Worm (Caenorhabditis elegans): ENCODE results near the gene bre-2.

The bre-2 gene

DNA sequence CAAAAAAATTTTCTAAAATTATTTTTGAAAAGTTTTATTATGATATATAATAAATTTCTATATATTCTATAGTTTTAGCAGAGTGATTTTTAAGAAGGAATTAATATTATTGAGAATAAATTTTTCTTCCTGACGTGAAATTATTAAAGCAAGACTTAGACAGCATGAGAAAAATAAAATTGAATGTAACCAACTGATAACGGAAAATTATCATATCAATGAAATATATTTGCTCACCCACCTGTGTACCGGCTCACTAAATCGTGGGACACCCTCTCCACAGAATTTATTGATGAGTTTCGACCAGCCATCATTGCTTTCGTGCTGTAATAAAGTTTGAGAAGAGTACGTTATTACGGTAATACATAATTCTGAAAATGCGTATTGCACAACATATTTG, at the start of gene bre-2:
TSS of gene bre-2 (minus strand) at position 326 of the 400 bp plus-strand sequence.
- TF ChIP-seq fos-1 (tag; optimal IDR thresholded peaks at IDR 0.05) (peak; percentile 49), nhr-129 (tag; optimal IDR thresholded peaks at IDR 0.05) (no peak), nhr-237 (tag; optimal IDR thresholded peaks at IDR 0.05) (no peak), F13H6.1 (tag; optimal IDR thresholded peaks at IDR 0.05) (no peak), sma-3 (GFP tag; optimal IDR thresholded peaks at IDR 0.05) (no peak), ztf-4 (tag; optimal IDR thresholded peaks at IDR 0.05) (no peak), blmp-1 (tag; optimal IDR thresholded peaks at IDR 0.05; ENCODE audit: insufficient read depth) (no peak), ztf-1 (GFP tag; conservative IDR thresholded peaks at IDR 0.05) (no peak), unc-55 (GFP tag; optimal IDR thresholded peaks at IDR 0.05) (no peak)

DNA sequence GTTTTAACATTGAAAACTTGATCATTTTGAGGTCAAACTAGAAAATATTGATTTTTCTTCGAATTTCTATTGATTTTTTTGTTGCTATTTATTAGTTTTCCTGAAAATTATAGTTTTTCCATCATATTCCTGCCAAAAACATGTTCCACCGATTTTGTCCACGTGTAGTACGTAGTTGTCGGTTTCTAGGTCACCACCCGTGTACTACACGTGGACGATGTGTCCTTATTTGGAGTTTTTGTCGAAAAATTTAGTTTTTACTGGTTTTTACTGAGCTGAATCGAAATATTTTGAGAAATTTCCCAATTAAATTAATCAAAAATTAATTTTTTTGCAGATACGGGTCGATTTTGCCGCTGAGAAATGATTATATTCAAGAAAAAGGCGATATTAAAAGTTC, 48.3 kb upstream of the bre-2 start:
- no peak for TF ChIP-seq nhr-12 (tag; optimal IDR thresholded peaks at IDR 0.05)
- peak; percentile 50 for TF ChIP-seq unc-55 (GFP tag; optimal IDR thresholded peaks at IDR 0.05)
- peak; percentile 32 for TF ChIP-seq lin-13 (GFP tag; optimal IDR thresholded peaks at IDR 0.05)
- peak; percentile 65 for TF ChIP-seq C34F6.9 (tag; optimal IDR thresholded peaks at IDR 0.05)
- TF ChIP-seq gmeb-1 (tag; optimal IDR thresholded peaks at IDR 0.05): peak; percentile 62
- TF ChIP-seq fos-1 (tag; optimal IDR thresholded peaks at IDR 0.05): peak; percentile 12
- TF ChIP-seq ztf-1 (GFP tag; conservative IDR thresholded peaks at IDR 0.05): 0 out of 2 replicates have a peak, but pooled peaks have one; percentile 66
- TF ChIP-seq ZK546.5 (tag; optimal IDR thresholded peaks at IDR 0.05): no peak
- peak; percentile 69 for TF ChIP-seq F13H6.1 (tag; optimal IDR thresholded peaks at IDR 0.05)
- peak; percentile 37 for TF ChIP-seq crh-2 (tag; optimal IDR thresholded peaks at IDR 0.05)
- TF ChIP-seq nhr-11 (tag; optimal IDR thresholded peaks at IDR 0.05): no peak
- TF ChIP-seq nhr-6 (tag; optimal IDR thresholded peaks at IDR 0.05): peak; percentile 59
- peak; percentile 69 to 84 for TF ChIP-seq lsy-2 (tag; optimal IDR thresholded peaks at IDR 0.05)
- peak; percentile 48 for TF ChIP-seq nhr-25 (tag; optimal IDR thresholded peaks at IDR 0.05)
- TF ChIP-seq sma-3 (GFP tag; optimal IDR thresholded peaks at IDR 0.05): peak; percentile 77

DNA sequence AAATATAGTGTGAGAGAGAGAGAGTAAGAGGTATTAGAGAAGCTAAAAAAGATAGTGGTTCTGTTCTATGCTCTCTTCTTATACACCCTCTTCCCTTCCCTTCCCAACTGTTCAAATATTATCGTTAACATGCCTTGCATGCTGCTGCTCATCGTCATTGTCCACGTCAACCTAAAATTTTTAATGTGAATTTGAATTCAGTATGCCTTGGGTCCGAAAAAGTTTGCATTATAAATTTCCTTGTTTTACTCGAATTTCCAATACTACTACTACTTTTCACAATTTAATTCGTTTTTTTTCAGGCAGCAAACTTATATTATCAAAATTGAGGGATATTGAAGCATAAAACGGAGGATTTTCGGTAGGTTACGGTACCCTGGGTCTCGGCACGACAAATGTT, 47.7 kb upstream of the bre-2 start, which contains the start of gene gly-5:
TSS of gene gly-5 (plus strand) at position 301 of the 400 bp plus-strand sequence.
- TF ChIP-seq fos-1 (tag; optimal IDR thresholded peaks at IDR 0.05) (peak; percentile 42), sma-9 (GFP tag; optimal IDR thresholded peaks at IDR 0.05) (peak; percentile 33), sma-9 (tag; optimal IDR thresholded peaks at IDR 0.05) (no peak), F13H6.1 (tag; optimal IDR thresholded peaks at IDR 0.05) (peak; percentile 21), unc-62 (GFP tag; optimal IDR thresholded peaks at IDR 0.05) (no peak), snpc-4 (tag; optimal IDR thresholded peaks at IDR 0.05) (no peak)

DNA sequence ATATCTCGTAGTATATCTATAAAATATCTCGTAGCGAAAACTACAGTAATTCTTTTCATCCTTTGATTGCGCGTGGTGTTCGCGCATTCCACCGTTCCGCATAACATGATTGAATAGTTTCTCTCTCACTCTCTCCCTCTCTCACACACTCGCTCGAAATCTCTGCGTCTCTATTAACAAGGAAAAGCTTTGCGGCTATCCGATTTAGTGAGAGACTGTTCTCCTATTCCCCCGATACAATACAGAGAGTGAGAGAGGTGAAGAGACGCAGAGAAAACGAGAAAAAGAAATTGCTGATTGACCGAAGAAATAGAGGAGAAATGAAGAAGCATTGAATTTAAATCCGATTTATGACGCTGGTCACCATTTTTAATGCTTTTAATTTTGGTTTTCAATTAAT, 42.6 kb upstream of the bre-2 start:
- peak; percentile 34 for TF ChIP-seq sma-3 (GFP tag; optimal IDR thresholded peaks at IDR 0.05)
- TF ChIP-seq crh-2 (tag; optimal IDR thresholded peaks at IDR 0.05): no peak
- peak; percentile 23 for TF ChIP-seq sma-9 (GFP tag; optimal IDR thresholded peaks at IDR 0.05)
- no peak for TF ChIP-seq sma-9 (tag; optimal IDR thresholded peaks at IDR 0.05)
- peak; percentile 88 for TF ChIP-seq sem-4 (tag; optimal IDR thresholded peaks at IDR 0.05)
- TF ChIP-seq dmd-4 (tag; optimal IDR thresholded peaks at IDR 0.05): no peak
- no peak for TF ChIP-seq nhr-6 (tag; optimal IDR thresholded peaks at IDR 0.05)
- TF ChIP-seq fos-1 (tag; optimal IDR thresholded peaks at IDR 0.05): peak; percentile 36
- no peak for TF ChIP-seq ceh-16 (tag; optimal IDR thresholded peaks at IDR 0.05)
- no peak for TF ChIP-seq snpc-4 (tag; optimal IDR thresholded peaks at IDR 0.05)
- TF ChIP-seq nhr-10 (tag; optimal IDR thresholded peaks at IDR 0.05): no peak
- peak in 1 of 2 experiments; percentile 66 for TF ChIP-seq lsy-2 (tag; optimal IDR thresholded peaks at IDR 0.05)
- no peak for TF ChIP-seq nhr-129 (tag; optimal IDR thresholded peaks at IDR 0.05)
- TF ChIP-seq skn-1 (tag; optimal IDR thresholded peaks at IDR 0.05): no peak
- no peak for TF ChIP-seq gmeb-1 (tag; optimal IDR thresholded peaks at IDR 0.05)
- peak; percentile 27 for TF ChIP-seq nhr-21 (tag; optimal IDR thresholded peaks at IDR 0.05)
- peak; percentile 21 for TF ChIP-seq C34F6.9 (tag; optimal IDR thresholded peaks at IDR 0.05)
- no peak for TF ChIP-seq aly-2 (tag; optimal IDR thresholded peaks at IDR 0.05)
- peak; percentile 38 for TF ChIP-seq F13H6.1 (tag; optimal IDR thresholded peaks at IDR 0.05)
- peak; percentile 48 for TF ChIP-seq nhr-25 (tag; optimal IDR thresholded peaks at IDR 0.05)

DNA sequence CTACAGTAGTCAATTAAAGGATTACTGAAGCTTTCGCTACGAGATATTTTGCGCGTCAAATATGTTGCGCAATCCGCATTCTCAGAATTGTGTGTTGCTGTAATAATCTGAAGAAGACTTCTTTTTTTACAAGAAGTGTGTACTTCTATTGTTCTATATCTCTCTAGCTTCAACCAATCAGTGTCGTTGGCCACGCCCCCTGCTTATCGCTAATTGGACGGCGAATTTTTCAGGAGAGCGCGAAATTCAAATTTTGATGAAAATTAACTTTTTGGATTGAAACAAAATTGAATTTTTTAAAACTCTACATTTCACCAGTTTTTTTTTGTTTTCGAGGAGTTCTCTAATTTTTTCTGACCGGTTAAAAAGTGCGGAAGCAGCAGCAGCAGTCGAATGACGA, 37.5 kb upstream of the bre-2 start:
- TF ChIP-seq nhr-6 (tag; optimal IDR thresholded peaks at IDR 0.05) (no peak), lsy-2 (tag; optimal IDR thresholded peaks at IDR 0.05) (no peak), gmeb-1 (tag; optimal IDR thresholded peaks at IDR 0.05) (no peak), skn-1 (tag; optimal IDR thresholded peaks at IDR 0.05) (no peak), nhr-11 (tag; optimal IDR thresholded peaks at IDR 0.05) (no peak), nhr-10 (tag; optimal IDR thresholded peaks at IDR 0.05) (no peak), C34F6.9 (tag; optimal IDR thresholded peaks at IDR 0.05) (no peak), sma-3 (GFP tag; optimal IDR thresholded peaks at IDR 0.05) (no peak), unc-62 (GFP tag; optimal IDR thresholded peaks at IDR 0.05) (no peak), crh-2 (tag; optimal IDR thresholded peaks at IDR 0.05) (no peak), zag-1 (tag; optimal IDR thresholded peaks at IDR 0.05) (no peak), R02D3.7 (tag; optimal IDR thresholded peaks at IDR 0.05) (no peak)

Measured in whole organism, L2 larva.